Worm (Caenorhabditis elegans) whole organism, L4 larva: ENCODE results near the gene pas-1.
A peak's percentile ranks its signal among the peaks of the same experiment; 100 is the strongest.

Experiments
- R02D3.7 ChIP-seq: fragments of 150-350 bp; sonication (generic microtip); optimal IDR thresholded peaks from 3 replicates; lab custom pipeline; 2014; ENCODE audit warnings: missing biosample characterization, missing genetic modification characterization
- Y105C5A.15 ChIP-seq: fragments of 200-800 bp; sonication (Bioruptor generic); IDR thresholded peaks from 2 replicates; pipeline ENCODE4 v1.3.6; 2022; ENCODE audit warnings: missing genetic modification characterization, missing compliant biosample characterization
- ZK337.2 ChIP-seq: fragments of 200-800 bp; sonication (Bioruptor generic); IDR thresholded peaks from 2 replicates; pipeline ENCODE4 v1.3.6; 2022; ENCODE audit warnings: missing genetic modification reagents, missing genetic modification characterization, missing compliant biosample characterization
- ZK546.5 ChIP-seq, 2 experiments: sonication (generic microtip); optimal IDR thresholded peaks; 2 replicates each; lab custom pipeline; 2017; ENCODE audit warnings: missing biosample characterization in 2 of 2, missing genetic modification characterization in 2 of 2
- arid-1 ChIP-seq: fragments of 200-800 bp; sonication (Bioruptor generic); conservative IDR thresholded peaks from 2 replicates; pipeline ENCODE4 v1.3.6; 2022; ENCODE audit warnings: missing genetic modification reagents, missing genetic modification characterization, missing compliant biosample characterization
- ceh-20 ChIP-seq: fragments of 200-800 bp; sonication (Bioruptor generic); IDR thresholded peaks from 2 replicates; pipeline ENCODE4 v1.3.6; 2022; ENCODE audit warnings: missing genetic modification reagents, missing genetic modification characterization, missing compliant biosample characterization
- ceh-28 ChIP-seq: fragments of 150-350 bp; optimal IDR thresholded peaks from 2 replicates; lab custom pipeline; 2014; ENCODE audit warnings: missing biosample characterization, missing genetic modification reagents, missing genetic modification characterization
- ceh-44 ChIP-seq: fragments of 200-800 bp; sonication (Bioruptor generic); IDR thresholded peaks from 2 replicates; pipeline ENCODE4 v1.3.6; 2022; ENCODE audit warnings: missing genetic modification reagents, missing genetic modification characterization, missing compliant biosample characterization
- ceh-82 ChIP-seq: sonication (generic microtip); optimal IDR thresholded peaks from 2 replicates; lab custom pipeline; 2017; ENCODE audit warnings: missing biosample characterization, missing genetic modification characterization
- daf-16 ChIP-seq, 3 experiments: sonication (generic microtip); optimal IDR thresholded peaks; 2 replicates each; lab custom pipeline; 2016 to 2017; ENCODE audit warnings: missing genetic modification characterization in 3 of 3, missing genetic modification reagents in 3 of 3, mild to moderate bottlenecking in 2 of 3, missing compliant biosample characterization in 2 of 3, missing biosample characterization in 1 of 3, moderate library complexity in 1 of 3
- daf-19 ChIP-seq: fragments of 200-800 bp; sonication (Bioruptor generic); conservative IDR thresholded peaks from 2 replicates; pipeline ENCODE4 v1.3.6; 2022; ENCODE audit warnings: missing genetic modification characterization, missing compliant biosample characterization
- dmd-6 ChIP-seq: fragments of 200-800 bp; sonication (Bioruptor generic); IDR thresholded peaks from 2 replicates; pipeline ENCODE4 v1.3.6; 2022; ENCODE audit warnings: missing genetic modification reagents, missing genetic modification characterization, missing compliant biosample characterization
- duxl-1 ChIP-seq: sonication (generic microtip); optimal IDR thresholded peaks from 2 replicates; lab custom pipeline; 2016; ENCODE audit warnings: mild to moderate bottlenecking, missing genetic modification characterization, moderate library complexity, missing compliant biosample characterization; ENCODE audit not compliant: poor library complexity
- gei-8 ChIP-seq: fragments of 200-800 bp; sonication (Bioruptor generic); optimal IDR thresholded peaks from 2 replicates; lab custom pipeline; 2018; ENCODE audit warnings: mild to moderate bottlenecking, missing genetic modification characterization, missing compliant biosample characterization
- hlh-11 ChIP-seq: fragments of 200-800 bp; sonication (Bioruptor generic); optimal IDR thresholded peaks from 2 replicates; lab custom pipeline; 2018; ENCODE audit warnings: mild to moderate bottlenecking, missing genetic modification characterization, missing compliant biosample characterization
- jun-1 ChIP-seq: fragments of 150-350 bp; optimal IDR thresholded peaks from 2 replicates; lab custom pipeline; 2014; ENCODE audit warnings: missing biosample characterization, missing genetic modification reagents, missing genetic modification characterization
- lim-7 ChIP-seq: fragments of 200-800 bp; sonication (Bioruptor generic); IDR thresholded peaks from 2 replicates; pipeline ENCODE4 v1.3.6; 2022; ENCODE audit warnings: missing genetic modification characterization, missing compliant biosample characterization
- lin-1 ChIP-seq: fragments of 200-800 bp; sonication (Bioruptor generic); IDR thresholded peaks from 2 replicates; pipeline ENCODE4 v1.3.6; 2022; ENCODE audit warnings: missing genetic modification reagents, missing genetic modification characterization, missing compliant biosample characterization
- lin-15B ChIP-seq: fragments of 150-350 bp; sonication (generic microtip); optimal IDR thresholded peaks from 3 replicates; lab custom pipeline; 2014; ENCODE audit warnings: missing biosample characterization, missing genetic modification characterization
- lin-38 ChIP-seq: fragments of 200-800 bp; sonication (Bioruptor generic); IDR thresholded peaks from 2 replicates; pipeline ENCODE4 v1.3.6; 2022; ENCODE audit warnings: missing genetic modification reagents, missing genetic modification characterization, missing compliant biosample characterization
- lir-3 ChIP-seq: sonication (generic microtip); optimal IDR thresholded peaks from 2 replicates; lab custom pipeline; 2016; ENCODE audit warnings: mild to moderate bottlenecking, missing genetic modification characterization, missing compliant biosample characterization
- lsy-2 ChIP-seq, 2 experiments: fragments of 150-350 bp in 1 of 2; sonication (generic microtip) in 1 of 2; optimal IDR thresholded peaks; 2 replicates each; lab custom pipeline; 2014 to 2017; ENCODE audit warnings: missing biosample characterization in 2 of 2, missing genetic modification characterization in 2 of 2
- mdl-1 ChIP-seq, 2 experiments: fragments of 150-350 bp in 1 of 2; sonication (generic microtip) in 1 of 2; optimal IDR thresholded peaks; 2 replicates each; lab custom pipeline; 2014 to 2017; ENCODE audit warnings: missing biosample characterization in 2 of 2, missing genetic modification characterization in 2 of 2
- mdt-29 ChIP-seq: fragments of 200-800 bp; sonication (Bioruptor generic); IDR thresholded peaks from 2 replicates; pipeline ENCODE4 v1.3.6; 2022; ENCODE audit warnings: missing genetic modification reagents, missing genetic modification characterization, missing compliant biosample characterization
- mep-1 ChIP-seq: fragments of 150-350 bp; sonication (generic microtip); optimal IDR thresholded peaks from 3 replicates; lab custom pipeline; 2014; ENCODE audit warnings: missing biosample characterization, missing genetic modification characterization
- mxl-3 ChIP-seq: fragments of 200-800 bp; sonication (Bioruptor generic); optimal IDR thresholded peaks from 2 replicates; lab custom pipeline; 2018; ENCODE audit warnings: mild to moderate bottlenecking, missing genetic modification characterization, missing compliant biosample characterization
- nhr-10 ChIP-seq: fragments of 150-350 bp; optimal IDR thresholded peaks from 2 replicates; lab custom pipeline; 2014; ENCODE audit warnings: missing biosample characterization, missing genetic modification characterization
- nhr-25 ChIP-seq: sonication (generic microtip); optimal IDR thresholded peaks from 2 replicates; lab custom pipeline; 2017; ENCODE audit warnings: missing genetic modification characterization, mild to moderate bottlenecking, missing compliant biosample characterization, antibody characterized with exemption, moderate library complexity, borderline replicate concordance; ENCODE audit not compliant: insufficient read depth
- nhr-28 ChIP-seq: fragments of 150-350 bp; optimal IDR thresholded peaks from 2 replicates; lab custom pipeline; 2014; ENCODE audit warnings: missing biosample characterization, missing genetic modification characterization
- nhr-6 ChIP-seq: fragments of 150-350 bp; optimal IDR thresholded peaks from 2 replicates; lab custom pipeline; 2014; ENCODE audit warnings: missing biosample characterization, missing genetic modification characterization
- nhr-77 ChIP-seq: fragments of 150-350 bp; optimal IDR thresholded peaks from 2 replicates; lab custom pipeline; 2014; ENCODE audit warnings: missing biosample characterization, missing genetic modification characterization
- pha-4 ChIP-seq, 2 experiments: fragments of 150-350 bp in 1 of 2; fragments of 200-800 bp in 1 of 2; sonication (Bioruptor generic) in 1 of 2; IDR thresholded peaks in 1 of 2; optimal IDR thresholded peaks in 1 of 2; 2 replicates each; pipeline versions ENCODE4 v1.3.6 to Lab custom; 2014 to 2022; ENCODE audit warnings: missing genetic modification characterization in 2 of 2, missing genetic modification reagents in 2 of 2, missing biosample characterization in 1 of 2, missing compliant biosample characterization in 1 of 2
- php-3 ChIP-seq: fragments of 200-800 bp; sonication (Bioruptor generic); IDR thresholded peaks from 2 replicates; pipeline ENCODE4 v1.3.6; 2022; ENCODE audit warnings: missing genetic modification reagents, missing genetic modification characterization, missing compliant biosample characterization
- pqm-1 ChIP-seq: sonication (generic microtip); optimal IDR thresholded peaks from 2 replicates; lab custom pipeline; 2017; ENCODE audit warnings: missing biosample characterization, missing genetic modification characterization
- saeg-2 ChIP-seq: fragments of 200-800 bp; sonication (Bioruptor generic); IDR thresholded peaks from 2 replicates; pipeline ENCODE4 v1.3.6; 2022; ENCODE audit warnings: missing genetic modification reagents, missing genetic modification characterization, missing compliant biosample characterization
- snpc-1.2 ChIP-seq: fragments of 200-800 bp; sonication (Bioruptor generic); IDR thresholded peaks from 2 replicates; pipeline ENCODE4 v1.3.6; 2022; ENCODE audit warnings: missing genetic modification reagents, missing genetic modification characterization, missing compliant biosample characterization
- spr-1 ChIP-seq: sonication (generic microtip); optimal IDR thresholded peaks from 2 replicates; lab custom pipeline; 2016; ENCODE audit warnings: mild to moderate bottlenecking, missing genetic modification characterization, missing compliant biosample characterization
- tra-1 ChIP-seq: fragments of 200-800 bp; sonication (Bioruptor generic); IDR thresholded peaks from 2 replicates; pipeline ENCODE4 v1.3.6; 2022; ENCODE audit warnings: missing genetic modification reagents, missing genetic modification characterization, missing compliant biosample characterization
- unc-39 ChIP-seq: sonication (generic microtip); optimal IDR thresholded peaks from 2 replicates; lab custom pipeline; 2017; ENCODE audit warnings: missing biosample characterization, missing genetic modification characterization
- unc-62 ChIP-seq, 3 experiments: fragments of 150-350 bp in 1 of 3; sonication (generic microtip); optimal IDR thresholded peaks in 2 of 3; peaks in 1 of 3; 1 replicate in 1 of 3; 2 replicates in 2 of 3; lab custom pipeline; 2014 to 2017; ENCODE audit warnings: missing biosample characterization in 3 of 3, missing genetic modification characterization in 3 of 3, missing genetic modification reagents in 3 of 3, missing genotype in 1 of 3
- zfp-3 ChIP-seq: fragments of 200-800 bp; sonication (Bioruptor generic); conservative IDR thresholded peaks from 2 replicates; pipeline ENCODE4 v1.3.6; 2022; ENCODE audit warnings: missing genetic modification reagents, missing genetic modification characterization, missing compliant biosample characterization
- ztf-7 ChIP-seq: fragments of 150-350 bp; optimal IDR thresholded peaks from 2 replicates; lab custom pipeline; 2014; ENCODE audit warnings: missing biosample characterization, missing genetic modification characterization

Gene pas-1

DNA sequence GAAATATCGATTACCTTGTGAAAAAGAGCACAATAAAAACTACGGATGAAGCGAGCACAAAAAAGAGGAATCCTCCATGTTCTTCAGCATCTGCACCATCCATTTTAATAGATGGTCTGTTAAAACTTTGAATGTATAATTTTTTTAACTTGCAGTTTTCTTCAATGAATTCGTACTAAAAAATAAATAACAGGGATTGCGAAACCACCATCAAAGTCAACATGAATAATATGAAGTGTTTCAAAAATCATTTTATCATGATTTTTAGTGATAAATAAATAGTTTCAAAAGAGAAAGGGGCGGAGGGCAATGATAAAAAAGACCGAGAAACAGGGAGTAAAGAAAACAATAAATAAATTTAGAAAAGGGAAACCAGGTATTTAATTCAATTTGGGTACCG is 1.1 kb downstream of the pas-1 start, which contains the start of gene dhs-22:
Gene dhs-22, minus strand, starts transcription at position 116 of the 400 bp plus-strand sequence.
- no peak for TF ChIP-seq daf-19 (GFP tag; lab: Robert Waterston, UW)
- no peak for TF ChIP-seq zfp-3
- no peak for TF ChIP-seq daf-16 (GFP tag; optimal IDR thresholded peaks at IDR 0.05; lab: Kevin White, UChicago)
- TF ChIP-seq daf-16 (tag; optimal IDR thresholded peaks at IDR 0.05; lab: Kevin White, UChicago): peak; percentile 81
- TF ChIP-seq ceh-28 (tag; lab: Kevin White, UChicago): no peak
- TF ChIP-seq lin-38 (GFP tag; lab: Robert Waterston, UW): 0 out of 2 replicates have a peak, but pooled peaks have one; percentile 44
- TF ChIP-seq mep-1 (tag; lab: Kevin White, UChicago): peak; percentile 36
- TF ChIP-seq ZK337.2: no peak
- TF ChIP-seq pqm-1: peak; percentile 24
- no peak for TF ChIP-seq unc-39 (tag; lab: Kevin White, UChicago)
- TF ChIP-seq Y105C5A.15 (GFP tag; lab: Robert Waterston, UW): no peak
- no peak for TF ChIP-seq ZK546.5 (tag; optimal IDR thresholded peaks at IDR 0.05; lab: Kevin White, UChicago)
- no peak for TF ChIP-seq nhr-10 (tag; lab: Kevin White, UChicago)
- TF ChIP-seq ceh-82 (tag; lab: Kevin White, UChicago): no peak
- no peak for TF ChIP-seq nhr-28 (tag; lab: Kevin White, UChicago)
- TF ChIP-seq mdt-29: no peak
- peak; percentile 49; the same call in 1 of the 2 replicates for TF ChIP-seq pha-4 (GFP tag; IDR thresholded peaks at IDR 0.05; lab: Robert Waterston, UW)
- no peak for TF ChIP-seq pha-4 (tag; optimal IDR thresholded peaks at IDR 0.05; lab: Kevin White, UChicago)
- no peak for TF ChIP-seq ceh-44

DNA sequence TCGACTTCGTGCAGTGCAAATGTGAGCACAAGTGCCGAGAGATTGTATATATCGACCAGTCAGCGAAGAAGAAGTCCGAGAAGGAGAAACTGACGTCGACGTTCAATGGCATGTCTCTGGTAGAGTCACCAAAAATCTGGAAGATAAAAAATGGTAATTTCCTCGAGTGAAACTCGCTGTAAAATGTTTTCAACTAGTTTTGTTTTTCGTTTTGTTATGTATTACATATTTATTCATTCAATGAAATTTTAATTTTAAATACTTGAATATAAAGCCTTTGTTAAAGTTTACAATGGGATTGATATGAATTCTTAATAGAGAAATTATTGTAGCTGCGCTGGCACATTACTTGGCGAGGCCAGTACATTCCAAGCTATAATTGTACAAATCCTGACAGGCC is 2.6 kb downstream of the pas-1 start:
- TF ChIP-seq lir-3 (no peak), R02D3.7 (tag; lab: Kevin White, UChicago) (no peak), lin-38 (GFP tag; lab: Robert Waterston, UW) (peak; percentile 26; the same call in 1 of the 2 replicates)

DNA sequence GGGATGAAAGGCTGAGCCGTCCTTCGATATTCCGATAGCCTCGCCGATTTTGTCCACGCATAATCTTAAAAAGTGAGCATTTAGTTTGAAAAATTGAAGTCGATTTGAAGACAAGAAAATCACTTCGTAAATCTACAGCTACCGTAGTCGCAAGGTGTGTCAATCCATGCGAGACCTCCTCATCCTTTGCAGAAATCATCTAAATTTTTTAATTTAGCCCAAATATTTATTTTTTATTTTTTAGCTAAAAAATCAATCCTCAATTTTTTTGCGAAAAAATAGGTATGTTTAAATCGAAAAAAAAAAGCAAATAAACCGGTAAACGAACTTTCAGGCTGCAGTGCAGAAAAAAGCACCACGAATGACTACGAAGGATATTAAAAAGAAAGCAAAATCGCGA is 4.7 kb downstream of the pas-1 start, which contains the start of the genes nxf-2 and set-31:
Gene nxf-2, minus strand, starts transcription at position 101 of the 400 bp plus-strand sequence.
Gene set-31, plus strand, starts transcription at position 169 of the 400 bp plus-strand sequence.
- TF ChIP-seq lsy-2 (tag; optimal IDR thresholded peaks at IDR 0.05; lab: Kevin White, UChicago) (peak in 1 of 2 experiments; percentile 19), duxl-1 (tag; lab: Kevin White, UChicago) (no peak), unc-62 (GFP tag; optimal IDR thresholded peaks at IDR 0.05 in 1 of 2; lab: Kevin White, UChicago) (peak in 1 of 2 experiments; percentile 19), unc-62 (tag; optimal IDR thresholded peaks at IDR 0.05; lab: Kevin White, UChicago) (no peak), R02D3.7 (tag; lab: Kevin White, UChicago) (peak; percentile 39), ceh-44 (no peak), jun-1 (no peak)

DNA sequence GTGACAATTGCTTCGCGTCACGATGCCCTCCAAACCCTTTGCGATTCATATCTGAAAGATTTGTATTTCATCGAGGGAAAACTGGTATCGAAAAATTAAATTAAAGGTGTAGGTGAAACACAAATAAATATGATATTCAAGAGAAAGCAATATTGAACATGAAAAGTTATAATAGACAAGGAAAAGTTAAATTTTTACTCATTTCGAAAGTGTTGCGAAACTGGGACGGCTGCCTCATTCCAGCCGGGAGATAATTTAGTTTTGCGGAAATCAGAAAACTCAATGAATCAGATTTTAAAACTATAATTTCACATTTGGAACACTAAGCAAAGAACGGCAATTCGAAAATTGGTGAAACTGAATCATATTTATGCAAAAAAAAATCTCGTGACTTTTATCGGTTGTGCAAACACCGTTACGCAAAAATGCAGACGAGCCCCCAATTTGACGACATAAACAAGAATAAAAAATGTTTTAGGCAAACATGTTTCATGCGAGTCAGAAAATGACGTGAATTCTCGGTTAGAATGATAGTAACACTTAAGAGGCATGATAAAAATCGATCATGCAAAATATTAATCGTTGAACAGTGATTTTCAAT is 7.4 kb downstream of the pas-1 start, which contains the start of the genes nxf-1 and C15H11.11:
Gene nxf-1, minus strand, starts transcription at position 51 of the 601 bp plus-strand sequence.
Gene C15H11.11, plus strand, starts transcription at position 536 of the 601 bp plus-strand sequence.
- TF ChIP-seq gei-8 (GFP tag; lab: Kevin White, UChicago): no peak
- peak; percentile 62; the same call in 1 of the 2 replicates for TF ChIP-seq lin-1 (GFP tag; lab: Robert Waterston, UW)
- TF ChIP-seq pqm-1: peak; percentile 33
- 0 out of 2 replicates have a peak, but pooled peaks have one; percentile 43 for TF ChIP-seq tra-1
- TF ChIP-seq nhr-25 (tag; lab: Kevin White, UChicago): no peak
- TF ChIP-seq lin-15B: no peak
- TF ChIP-seq saeg-2 (GFP tag; lab: Robert Waterston, UW): no peak
- peak; percentile 75; the same call in 1 of the 2 replicates for TF ChIP-seq php-3
- peak; percentile 74 for TF ChIP-seq ztf-7 (tag; lab: Kevin White, UChicago)
- peak in 1 of 2 experiments; percentile 71 for TF ChIP-seq mdl-1 (tag; optimal IDR thresholded peaks at IDR 0.05; lab: Kevin White, UChicago)
- TF ChIP-seq nhr-77 (tag; lab: Kevin White, UChicago): peak; percentile 76
- TF ChIP-seq spr-1 (tag; lab: Kevin White, UChicago): peak; percentile 35
- TF ChIP-seq lim-7 (GFP tag; lab: Robert Waterston, UW): no peak
- TF ChIP-seq hlh-11: peak; percentile 84
- TF ChIP-seq daf-16 (GFP tag; optimal IDR thresholded peaks at IDR 0.05; lab: Kevin White, UChicago): peak; percentile 39 to 74
- peak; percentile 99 for TF ChIP-seq daf-16 (tag; optimal IDR thresholded peaks at IDR 0.05; lab: Kevin White, UChicago)
- TF ChIP-seq mxl-3 (GFP tag; lab: Kevin White, UChicago): peak; percentile 14
- TF ChIP-seq ceh-20 (GFP tag; lab: Robert Waterston, UW): 0 out of 2 replicates have a peak, but pooled peaks have one; percentile 28
- TF ChIP-seq nhr-6 (tag; lab: Kevin White, UChicago): peak; percentile 73
- TF ChIP-seq dmd-6 (GFP tag; lab: Robert Waterston, UW): peak; percentile 81
- TF ChIP-seq arid-1: peak; percentile 58; the same call in 1 of the 2 replicates
- peak; percentile 39 for TF ChIP-seq duxl-1 (tag; lab: Kevin White, UChicago)
- TF ChIP-seq snpc-1.2 (GFP tag; lab: Robert Waterston, UW): no peak
